Fruit fly (Drosophila melanogaster) S2 (cell line): ENCODE measurements around the gene Vinc.

ENCODE experiments used
- CG8478 ChIP-seq: fragments of >200 bp; optimal IDR thresholded peaks from 2 replicates; lab custom pipeline; 2018
- CTCF ChIP-seq, 2 experiments: fragments of >200 bp; optimal IDR thresholded peaks; 2 replicates each; lab custom pipeline; 2018

dm6 chrX:2222181-2222790, at the start of gene Vinc:
- TF ChIP-seq CTCF (optimal IDR thresholded peaks at IDR 0.05; lab: Kevin White, UChicago), result no peak
- TF ChIP-seq CG8478 (lab: Kevin White, UChicago), result no peak
